Fruit fly (Drosophila melanogaster) whole organism, embryonic: ENCODE results near the gene CG15283.

Experiments used
- CG11560 ChIP-seq: fragments of 200-800 bp; sonication (Bioruptor generic); IDR thresholded peaks from 3 replicates; pipeline ENCODE4 v1.3.6; 2022; ENCODE audit warnings: missing biosample characterization, missing genetic modification characterization
- Stat92E ChIP-seq, 3 experiments: fragments of >200 bp in 2 of 3; fragments of 200-800 bp in 1 of 3; sonication (Bioruptor generic) in 1 of 3; optimal IDR thresholded peaks; 2 replicates each; lab custom pipeline; 2017 to 2019; ENCODE audit warnings: missing biosample characterization in 3 of 3, missing genetic modification characterization in 3 of 3, mild to moderate bottlenecking in 1 of 3, moderate library complexity in 1 of 3

- TF ChIP-seq Stat92E (GFP tag; optimal IDR thresholded peaks at IDR 0.05; lab: Kevin White, UChicago) (no peak), CG11560 (tag; lab: Robert Waterston, UW) (no peak)
Measured at dm6 chr2L:14450822-14451221, at the start of gene CG15283.
